Worm (Caenorhabditis elegans) whole organism, L2 larva: Measurements from ENCODE around the gene sri-40.

Experiments
- F13H6.1 ChIP-seq: sonication (generic microtip); optimal IDR thresholded peaks from 2 replicates; lab custom pipeline; 2016; ENCODE audit warnings: missing genetic modification characterization, missing compliant biosample characterization
- ama-1 ChIP-seq: fragments of 150-350 bp; optimal IDR thresholded peaks from 2 replicates; lab custom pipeline; 2018; ENCODE audit warnings: inconsistent platforms
- ceh-82 ChIP-seq: fragments of 150-350 bp; optimal IDR thresholded peaks from 2 replicates; lab custom pipeline; 2014; ENCODE audit warnings: missing biosample characterization, missing genetic modification characterization
- egl-27 ChIP-seq: sonication (generic microtip); optimal IDR thresholded peaks from 3 replicates; lab custom pipeline; 2017; ENCODE audit warnings: missing biosample characterization, missing genetic modification reagents, missing genetic modification characterization
- elt-1 ChIP-seq: fragments of 150-350 bp; optimal IDR thresholded peaks from 2 replicates; lab custom pipeline; 2014; ENCODE audit warnings: missing biosample characterization, missing genetic modification characterization
- elt-3 ChIP-seq: sonication (generic microtip); optimal IDR thresholded peaks from 2 replicates; lab custom pipeline; 2017; ENCODE audit warnings: missing biosample characterization, missing genetic modification characterization
- mab-5 ChIP-seq: fragments of 150-350 bp; optimal IDR thresholded peaks from 2 replicates; lab custom pipeline; 2014; ENCODE audit warnings: missing biosample characterization, missing genetic modification characterization
- mbf-1 ChIP-seq: sonication (generic microtip); optimal IDR thresholded peaks from 2 replicates; lab custom pipeline; 2017; ENCODE audit warnings: missing biosample characterization, missing genetic modification characterization
- mdl-1 ChIP-seq, 2 experiments: fragments of 150-350 bp in 1 of 2; sonication (generic microtip) in 1 of 2; optimal IDR thresholded peaks; 2 replicates each; lab custom pipeline; 2017; ENCODE audit warnings: missing biosample characterization in 2 of 2, missing genetic modification characterization in 2 of 2
- nhr-11 ChIP-seq: fragments of 150-350 bp; optimal IDR thresholded peaks from 2 replicates; lab custom pipeline; 2014; ENCODE audit warnings: missing biosample characterization, missing genetic modification characterization
- nhr-23 ChIP-seq: fragments of 150-350 bp; optimal IDR thresholded peaks from 2 replicates; lab custom pipeline; 2014; ENCODE audit warnings: missing biosample characterization, missing genetic modification reagents, missing genetic modification characterization
- snpc-4 ChIP-seq: fragments of 150-350 bp; optimal IDR thresholded peaks from 2 replicates; lab custom pipeline; 2014; ENCODE audit warnings: missing biosample characterization, missing genetic modification characterization
- zag-1 ChIP-seq: fragments of 150-350 bp; optimal IDR thresholded peaks from 2 replicates; lab custom pipeline; 2014; ENCODE audit warnings: missing biosample characterization, missing genetic modification characterization

DNA sequence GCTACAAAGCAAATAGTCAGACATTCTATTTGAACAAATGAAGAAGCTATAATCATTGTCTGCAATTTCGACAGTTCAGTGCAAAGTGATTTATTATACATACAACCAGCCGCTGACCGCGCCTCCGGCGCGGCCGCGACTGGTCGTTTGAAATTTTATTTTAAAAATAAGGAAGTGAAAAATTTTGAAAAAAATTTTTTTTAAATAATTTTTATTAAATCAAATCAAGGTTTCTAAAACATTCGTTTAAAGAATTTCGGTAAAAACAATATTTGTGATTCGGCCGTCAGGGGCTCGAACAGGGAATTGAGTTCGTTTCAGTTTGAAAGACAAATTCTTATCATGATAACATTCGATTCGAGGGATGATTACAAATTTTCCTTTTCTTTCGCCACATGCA, 5.6 kb upstream of the sri-40 start, which contains the start of gene Y27F2A.10:
- TF ChIP-seq ceh-82 (tag; lab: Kevin White, UChicago) (no peak), zag-1 (no peak), F13H6.1 (tag; lab: Kevin White, UChicago) (no peak), mdl-1 (tag; optimal IDR thresholded peaks at IDR 0.05; lab: Kevin White, UChicago) (no peak), ama-1 (no peak), snpc-4 (no peak), nhr-23 (no peak), elt-3 (no peak), mbf-1 (tag; lab: Kevin White, UChicago) (no peak), egl-27 (tag; lab: Kevin White, UChicago) (no peak), nhr-11 (tag; lab: Kevin White, UChicago) (no peak), elt-1 (tag; lab: Kevin White, UChicago) (no peak), mab-5 (tag; lab: Kevin White, UChicago) (no peak)
